Fruit fly (Drosophila melanogaster): ENCODE results near the gene PTPMT1.
A peak's percentile ranks its signal among the peaks of the same experiment; 100 is the strongest.

The PTPMT1 gene

dm6 chr3R:23709508-23710208, 48.5 kb upstream of the PTPMT1 start, which contains the start of gene CG10301 (continued):
- TF ChIP-seq Drgx (GFP tag; IDR thresholded peaks at IDR 0.05) = no peak
- peak; percentile 52 for TF ChIP-seq esg (GFP tag; conservative IDR thresholded peaks at IDR 0.05)
- no peak for TF ChIP-seq CG11093 (GFP tag; IDR thresholded peaks at IDR 0.05)
- no peak for TF ChIP-seq hkb (optimal IDR thresholded peaks at IDR 0.05)
- TF ChIP-seq hkb (GFP tag; IDR thresholded peaks at IDR 0.05) = peak; percentile 55; the same call in 1 of the 2 replicates
- no peak for TF ChIP-seq seq (GFP tag; IDR thresholded peaks at IDR 0.05)
- no peak for TF ChIP-seq CG4282 (GFP tag; optimal IDR thresholded peaks at IDR 0.05)
- peak in 1 of 2 experiments; percentile 20 for TF ChIP-seq Eip74EF (GFP tag; optimal IDR thresholded peaks at IDR 0.05)
- TF ChIP-seq gsb-n (tag; optimal IDR thresholded peaks at IDR 0.05) = peak; percentile 48
- TF ChIP-seq crp (GFP tag; optimal IDR thresholded peaks at IDR 0.05) = peak in 1 of 2 experiments; percentile 1
- TF ChIP-seq Oli (tag; optimal IDR thresholded peaks at IDR 0.05) = peak; percentile 65
- peak; percentile 53 for TF ChIP-seq twi (tag; optimal IDR thresholded peaks at IDR 0.05)
- peak; percentile 9 for TF ChIP-seq NC2α (GFP tag; optimal IDR thresholded peaks at IDR 0.05)
- peak; percentile 64 for TF ChIP-seq CG17359 (tag; optimal IDR thresholded peaks at IDR 0.05)
- TF ChIP-seq CG16863 (GFP tag; optimal IDR thresholded peaks at IDR 0.05) = peak; percentile 26
- TF ChIP-seq CG13123 (GFP tag; optimal IDR thresholded peaks at IDR 0.05) = no peak
- peak; percentile 75 for TF ChIP-seq CG30431 (GFP tag; optimal IDR thresholded peaks at IDR 0.05)
- TF ChIP-seq CG14710 (tag; optimal IDR thresholded peaks at IDR 0.05) = peak; percentile 78
- TF ChIP-seq CG4617 (GFP tag; optimal IDR thresholded peaks at IDR 0.05; ENCODE audit: borderline replicate concordance) = peak; percentile 16
- peak; percentile 34 for TF ChIP-seq kah (GFP tag; optimal IDR thresholded peaks at IDR 0.05)
- TF ChIP-seq grn (GFP tag; optimal IDR thresholded peaks at IDR 0.05) = no peak
- peak; percentile 47 for TF ChIP-seq CG18764 (GFP tag; optimal IDR thresholded peaks at IDR 0.05)
- TF ChIP-seq PHDP (tag; optimal IDR thresholded peaks at IDR 0.05) = peak; percentile 37
- TF ChIP-seq ERR (GFP tag; optimal IDR thresholded peaks at IDR 0.05) = no peak
- TF ChIP-seq HLH54F (GFP tag; optimal IDR thresholded peaks at IDR 0.05) = no peak
- TF ChIP-seq ash1 (GFP tag; optimal IDR thresholded peaks at IDR 0.05) = no peak
- TF ChIP-seq CG5245 (GFP tag; optimal IDR thresholded peaks at IDR 0.05) = peak; percentile 47
- TF ChIP-seq gfzf (GFP tag; optimal IDR thresholded peaks at IDR 0.05) = no peak
- peak; percentile 68 for TF ChIP-seq CG8924 (tag; optimal IDR thresholded peaks at IDR 0.05)
- TF ChIP-seq scrt (GFP tag; optimal IDR thresholded peaks at IDR 0.05) = no peak
- no peak for TF ChIP-seq Vsx1 (GFP tag; optimal IDR thresholded peaks at IDR 0.05)
- peak; percentile 29 for TF ChIP-seq CG6813 (GFP tag; optimal IDR thresholded peaks at IDR 0.05)
- peak; percentile 20 for TF ChIP-seq Max (GFP tag; optimal IDR thresholded peaks at IDR 0.05)
- TF ChIP-seq gcm2 (GFP tag; optimal IDR thresholded peaks at IDR 0.05) = no peak
- TF ChIP-seq CG7987 (GFP tag; optimal IDR thresholded peaks at IDR 0.05) = no peak
- TF ChIP-seq tll (GFP tag; optimal IDR thresholded peaks at IDR 0.05) = no peak
- no peak for TF ChIP-seq abd-A (tag; optimal IDR thresholded peaks at IDR 0.05)
- peak; percentile 1 for TF ChIP-seq slp2 (GFP tag; optimal IDR thresholded peaks at IDR 0.05)
- no peak for TF ChIP-seq Taf1 (GFP tag; IDR thresholded peaks at IDR 0.05)
- TF ChIP-seq YL-1 (GFP tag; optimal IDR thresholded peaks at IDR 0.05) = no peak
- no peak for TF ChIP-seq ro (GFP tag; IDR thresholded peaks at IDR 0.05)
- TF ChIP-seq CG6765 (GFP tag; optimal IDR thresholded peaks at IDR 0.05) = no peak
- peak; percentile 28 for TF ChIP-seq Spps (tag; optimal IDR thresholded peaks at IDR 0.05)
- TF ChIP-seq Doc3 (GFP tag; IDR thresholded peaks at IDR 0.05; ENCODE audit: partially characterized antibody) = no peak
- TF ChIP-seq Fer1 (GFP tag; optimal IDR thresholded peaks at IDR 0.05) = no peak
- peak; percentile 4 for TF ChIP-seq fd64A (GFP tag; optimal IDR thresholded peaks at IDR 0.05)
- no peak for TF ChIP-seq pb (GFP tag; optimal IDR thresholded peaks at IDR 0.05)
- no peak for TF ChIP-seq B-H2 (GFP tag; optimal IDR thresholded peaks at IDR 0.05)
- TF ChIP-seq org-1 (GFP tag; optimal IDR thresholded peaks at IDR 0.05) = peak; percentile 35
